Fruit fly (Drosophila melanogaster) whole organism, embryonic: ENCODE data around the gene CG1927.
A peak's percentile ranks its signal among the peaks of the same experiment; 100 is the strongest.

ENCODE experiments used
- Atf6 ChIP-seq: fragments of 200-800 bp; sonication (Bioruptor generic); IDR thresholded peaks from 2 replicates; pipeline ENCODE4 v1.3.6; 2022; ENCODE audit warnings: missing biosample characterization, missing genetic modification characterization
- Blimp-1 ChIP-seq: fragments of 200-800 bp; sonication (Bioruptor generic); optimal IDR thresholded peaks from 3 replicates; lab custom pipeline; 2018; ENCODE audit warnings: missing biosample characterization, missing genetic modification characterization, mild to moderate bottlenecking, moderate library complexity, missing genetic modification reagents
- CG11247 ChIP-seq: fragments of 200-800 bp; sonication (Bioruptor generic); IDR thresholded peaks from 2 replicates; pipeline ENCODE4 v1.3.6; 2022; ENCODE audit warnings: missing biosample characterization, missing genetic modification characterization
- CG11456 ChIP-seq: fragments of 200-800 bp; sonication (Bioruptor generic); IDR thresholded peaks from 3 replicates; pipeline ENCODE4 v1.3.6; 2022; ENCODE audit warnings: missing biosample characterization, missing genetic modification characterization
- CG15011 ChIP-seq: fragments of 200-800 bp; sonication (Bioruptor generic); optimal IDR thresholded peaks from 3 replicates; lab custom pipeline; 2018; ENCODE audit warnings: missing biosample characterization, mild to moderate bottlenecking, missing genetic modification characterization
- CG18599 ChIP-seq: fragments of 200-800 bp; sonication (Bioruptor generic); optimal IDR thresholded peaks from 3 replicates; lab custom pipeline; 2017; ENCODE audit warnings: missing biosample characterization, missing genetic modification characterization, mild to moderate bottlenecking, moderate library complexity, missing genetic modification reagents
- CG18764 ChIP-seq: fragments of 200-800 bp; sonication (Bioruptor generic); optimal IDR thresholded peaks from 3 replicates; lab custom pipeline; 2016; ENCODE audit warnings: missing biosample characterization, missing genetic modification characterization
- CG2889 ChIP-seq: fragments of 200-800 bp; sonication (Bioruptor generic); IDR thresholded peaks from 3 replicates; pipeline ENCODE4 v1.3.6; 2022; ENCODE audit warnings: missing biosample characterization, missing genetic modification characterization
- CG30403 ChIP-seq: fragments of 200-800 bp; sonication (Bioruptor generic); optimal IDR thresholded peaks from 3 replicates; lab custom pipeline; 2016; ENCODE audit warnings: missing biosample characterization, missing genetic modification characterization
- CG42726 ChIP-seq: fragments of 200-800 bp; sonication (Bioruptor generic); IDR thresholded peaks from 2 replicates; pipeline ENCODE4 v1.3.6; 2022; ENCODE audit warnings: missing biosample characterization, missing genetic modification characterization; ENCODE audit not compliant: partially characterized antibody
- CG4328 ChIP-seq: fragments of 200-800 bp; sonication (Bioruptor generic); optimal IDR thresholded peaks from 3 replicates; lab custom pipeline; 2017; ENCODE audit warnings: missing biosample characterization, missing genetic modification reagents, missing genetic modification characterization
- CG4730 ChIP-seq: fragments of 200-800 bp; sonication (Bioruptor generic); IDR thresholded peaks from 2 replicates; pipeline ENCODE4 v1.3.6; 2022; ENCODE audit warnings: missing biosample characterization, missing genetic modification characterization
- CG7745 ChIP-seq: fragments of 200-800 bp; sonication (Bioruptor generic); optimal IDR thresholded peaks from 2 replicates; lab custom pipeline; 2018; ENCODE audit warnings: missing biosample characterization, mild to moderate bottlenecking, missing genetic modification characterization, moderate library complexity
- CG8281 ChIP-seq: fragments of 200-800 bp; sonication (Bioruptor generic); optimal IDR thresholded peaks from 2 replicates; lab custom pipeline; 2018; ENCODE audit warnings: missing biosample characterization, mild to moderate bottlenecking, missing genetic modification characterization, moderate library complexity
- CG8359 ChIP-seq: fragments of 200-800 bp; sonication (Bioruptor generic); optimal IDR thresholded peaks from 2 replicates; lab custom pipeline; 2017; ENCODE audit warnings: missing biosample characterization, mild to moderate bottlenecking, missing genetic modification characterization, borderline replicate concordance
- D19A ChIP-seq: fragments of 200-800 bp; optimal IDR thresholded peaks from 3 replicates; lab custom pipeline; 2019; ENCODE audit warnings: missing biosample characterization, mild to moderate bottlenecking, missing genetic modification characterization, moderate library complexity
- E2f1 ChIP-seq: fragments of 200-800 bp; sonication (Bioruptor generic); IDR thresholded peaks from 2 replicates; pipeline ENCODE4 v1.3.6; 2022; ENCODE audit warnings: missing biosample characterization, missing genetic modification characterization
- H2.0 ChIP-seq: fragments of 200-800 bp; sonication (Bioruptor generic); IDR thresholded peaks from 2 replicates; pipeline ENCODE4 v1.3.6; 2022; ENCODE audit warnings: missing biosample characterization, missing genetic modification characterization
- HLH3B ChIP-seq: fragments of 200-800 bp; sonication (Bioruptor generic); IDR thresholded peaks from 2 replicates; pipeline ENCODE4 v1.3.6; 2022; ENCODE audit warnings: missing biosample characterization, missing genetic modification characterization
- Hmx ChIP-seq: fragments of 200-800 bp; sonication (Bioruptor generic); optimal IDR thresholded peaks from 2 replicates; lab custom pipeline; 2016; ENCODE audit warnings: missing biosample characterization, missing genetic modification characterization
- MESR4 ChIP-seq: fragments of 200-800 bp; sonication (Bioruptor generic); optimal IDR thresholded peaks from 2 replicates; lab custom pipeline; 2018; ENCODE audit warnings: missing biosample characterization, mild to moderate bottlenecking, missing genetic modification characterization, moderate library complexity
- Med ChIP-seq: fragments of 200-800 bp; sonication (Bioruptor generic); peaks from one replicate; lab custom pipeline; 2016; ENCODE audit warnings: missing biosample characterization, missing genetic modification characterization, mild to moderate bottlenecking, inconsistent platforms, moderate library complexity
- Mrtf ChIP-seq: fragments of 200-800 bp; sonication (Bioruptor generic); IDR thresholded peaks from 3 replicates; pipeline ENCODE4 v1.3.6; 2022; ENCODE audit warnings: missing biosample characterization, missing genetic modification characterization
- Neu2 ChIP-seq: fragments of 200-800 bp; sonication (Bioruptor generic); optimal IDR thresholded peaks from 3 replicates; lab custom pipeline; 2016; ENCODE audit warnings: missing biosample characterization, missing genetic modification characterization, borderline replicate concordance
- Optix ChIP-seq: fragments of 200-800 bp; sonication (Bioruptor generic); IDR thresholded peaks from 3 replicates; pipeline ENCODE4 v1.3.6; 2022; ENCODE audit warnings: missing biosample characterization, missing genetic modification characterization
- PHDP ChIP-seq: fragments of 200-800 bp; sonication (Bioruptor generic); optimal IDR thresholded peaks from 3 replicates; lab custom pipeline; 2018; ENCODE audit warnings: missing biosample characterization, mild to moderate bottlenecking, missing genetic modification characterization, moderate library complexity
- Pdp1 ChIP-seq, 2 experiments: fragments of 200-800 bp; sonication (Bioruptor generic); optimal IDR thresholded peaks; 3 replicates each; lab custom pipeline; 2016; ENCODE audit warnings: missing biosample characterization in 2 of 2, missing genetic modification characterization in 2 of 2, mild to moderate bottlenecking in 1 of 2, moderate library complexity in 1 of 2
- Side ChIP-seq: fragments of 200-800 bp; sonication (Bioruptor generic); optimal IDR thresholded peaks from 2 replicates; lab custom pipeline; 2016; ENCODE audit warnings: missing biosample characterization, missing genetic modification characterization
- Spps ChIP-seq: fragments of 200-800 bp; sonication (Bioruptor generic); optimal IDR thresholded peaks from 2 replicates; lab custom pipeline; 2018; ENCODE audit warnings: missing biosample characterization, mild to moderate bottlenecking, missing genetic modification characterization
- cad ChIP-seq: fragments of >200 bp; optimal IDR thresholded peaks from 2 replicates; lab custom pipeline; 2017; ENCODE audit warnings: missing biosample characterization, missing genetic modification characterization
- crp ChIP-seq, 2 experiments: fragments of 200-800 bp; sonication (Bioruptor generic); optimal IDR thresholded peaks; 2 replicates in 1 of 2; 3 replicates in 1 of 2; lab custom pipeline; 2017; ENCODE audit warnings: missing biosample characterization in 2 of 2, missing genetic modification characterization in 2 of 2, mild to moderate bottlenecking in 1 of 2, moderate library complexity in 1 of 2
- dm ChIP-seq: fragments of 200-800 bp; sonication (Bioruptor generic); optimal IDR thresholded peaks from 3 replicates; lab custom pipeline; 2016; ENCODE audit warnings: missing biosample characterization, missing genetic modification characterization
- dysf ChIP-seq: fragments of 200-800 bp; sonication (Bioruptor generic); IDR thresholded peaks from 3 replicates; pipeline ENCODE4 v1.3.6; 2022; ENCODE audit warnings: missing biosample characterization, missing genetic modification characterization
- eyg ChIP-seq: fragments of 200-800 bp; sonication (Bioruptor generic); optimal IDR thresholded peaks from 3 replicates; lab custom pipeline; 2016; ENCODE audit warnings: missing biosample characterization, missing genetic modification characterization
- fd102C ChIP-seq: fragments of 200-800 bp; sonication (Bioruptor generic); optimal IDR thresholded peaks from 2 replicates; lab custom pipeline; 2018; ENCODE audit warnings: missing biosample characterization, mild to moderate bottlenecking, missing genetic modification characterization, moderate library complexity
- ftz-f1 ChIP-seq: fragments of 200-800 bp; sonication (Bioruptor generic); optimal IDR thresholded peaks from 2 replicates; lab custom pipeline; 2016; ENCODE audit warnings: missing biosample characterization, missing genetic modification characterization
- gsb-n ChIP-seq: fragments of 200-800 bp; sonication (Bioruptor generic); optimal IDR thresholded peaks from 3 replicates; lab custom pipeline; 2018; ENCODE audit warnings: missing biosample characterization, mild to moderate bottlenecking, missing genetic modification characterization
- hb ChIP-seq: fragments of 200-800 bp; sonication (Bioruptor generic); IDR thresholded peaks from 3 replicates; pipeline ENCODE4 v1.3.6; 2022; ENCODE audit warnings: missing biosample characterization, missing genetic modification characterization; ENCODE audit not compliant: partially characterized antibody
- ind ChIP-seq: fragments of 200-800 bp; sonication (Bioruptor generic); optimal IDR thresholded peaks from 3 replicates; lab custom pipeline; 2016; ENCODE audit warnings: missing biosample characterization, missing genetic modification characterization
- ken ChIP-seq: fragments of 200-800 bp; sonication (Bioruptor generic); IDR thresholded peaks from 3 replicates; pipeline ENCODE4 v1.3.6; 2022; ENCODE audit warnings: missing biosample characterization, missing genetic modification characterization
- kni ChIP-seq: fragments of 200-800 bp; sonication (Bioruptor generic); optimal IDR thresholded peaks from 3 replicates; lab custom pipeline; 2017; ENCODE audit warnings: mild to moderate bottlenecking, missing biosample characterization, missing genetic modification reagents, missing genetic modification characterization
- lmd ChIP-seq: fragments of 200-800 bp; sonication (Bioruptor generic); IDR thresholded peaks from 2 replicates; pipeline ENCODE4 v1.3.6; 2022; ENCODE audit warnings: missing biosample characterization, missing genetic modification characterization
- lola ChIP-seq, 3 experiments: fragments of >200 bp in 2 of 3; fragments of 200-800 bp in 1 of 3; sonication (Bioruptor generic) in 1 of 3; optimal IDR thresholded peaks; 2 replicates each; lab custom pipeline; 2017 to 2019; ENCODE audit warnings: missing biosample characterization in 3 of 3, missing genetic modification characterization in 3 of 3, mild to moderate bottlenecking in 1 of 3, moderate library complexity in 1 of 3
- mirr ChIP-seq: fragments of 200-800 bp; sonication (Bioruptor generic); optimal IDR thresholded peaks from 3 replicates; lab custom pipeline; 2018; ENCODE audit warnings: missing biosample characterization, mild to moderate bottlenecking, missing genetic modification characterization
- nau ChIP-seq: fragments of 200-800 bp; sonication (Bioruptor generic); optimal IDR thresholded peaks from 3 replicates; lab custom pipeline; 2017; ENCODE audit warnings: missing biosample characterization, mild to moderate bottlenecking, missing genetic modification characterization, missing genetic modification reagents
- phol ChIP-seq: fragments of 200-800 bp; sonication (Bioruptor generic); optimal IDR thresholded peaks from 3 replicates; lab custom pipeline; 2018; ENCODE audit warnings: missing biosample characterization, mild to moderate bottlenecking, missing genetic modification characterization, moderate library complexity
- pros ChIP-seq: fragments of 200-800 bp; sonication (Bioruptor generic); optimal IDR thresholded peaks from 3 replicates; lab custom pipeline; 2019; ENCODE audit warnings: missing biosample characterization, mild to moderate bottlenecking, missing genetic modification characterization, moderate library complexity
- psq ChIP-seq: fragments of 200-800 bp; sonication (Bioruptor generic); optimal IDR thresholded peaks from 2 replicates; lab custom pipeline; 2017; ENCODE audit warnings: missing biosample characterization, missing genetic modification characterization
- vvl ChIP-seq: fragments of 200-800 bp; sonication (Bioruptor generic); IDR thresholded peaks from 2 replicates; pipeline ENCODE4 v1.3.6; 2022; ENCODE audit warnings: missing biosample characterization, missing genetic modification characterization
- wor ChIP-seq: fragments of 200-800 bp; sonication (Bioruptor generic); IDR thresholded peaks from 2 replicates; pipeline ENCODE4 v1.3.6; 2022; ENCODE audit warnings: missing biosample characterization, missing genetic modification characterization

CG1927 gene

DNA sequence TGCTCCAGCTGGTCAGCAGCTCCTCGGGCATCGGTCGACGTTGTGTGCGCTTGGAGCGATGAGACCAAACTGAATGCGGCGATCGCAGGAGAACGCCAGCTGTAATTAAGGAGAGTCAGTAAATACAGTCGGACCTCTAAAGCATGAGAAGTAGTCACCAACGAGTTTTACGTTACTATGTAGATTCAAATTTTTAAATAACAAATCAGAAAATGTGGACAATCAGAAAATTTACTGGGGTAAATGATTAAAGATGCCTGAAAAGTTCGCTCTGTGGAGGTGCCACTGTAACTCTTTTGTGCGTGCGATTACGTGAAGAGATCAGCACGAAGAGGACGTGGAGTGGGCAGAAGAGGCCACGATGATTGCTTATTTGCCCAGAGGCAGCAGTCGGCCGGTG is 6.9 kb downstream of the CG1927 start, which contains the start of gene SCOT (continued):
- TF ChIP-seq eyg (GFP tag; lab: Kevin White, UChicago) (peak; percentile 50), CG7745 (tag; lab: Kevin White, UChicago) (no peak), dysf (GFP tag; lab: Robert Waterston, UW) (peak; percentile 87), CG8281 (no peak), wor (GFP tag; lab: Robert Waterston, UW) (peak; percentile 75), MESR4 (GFP tag; lab: Kevin White, UChicago) (no peak), gsb-n (tag; lab: Kevin White, UChicago) (no peak), PHDP (tag; lab: Kevin White, UChicago) (no peak), CG11247 (GFP tag; lab: Robert Waterston, UW) (peak; percentile 69), Pdp1 (GFP tag; optimal IDR thresholded peaks at IDR 0.05; lab: Kevin White, UChicago) (peak in 1 of 2 experiments; percentile 48), CG2889 (peak; percentile 50; the same call in 1 of the 3 replicates), Blimp-1 (GFP tag; lab: Kevin White, UChicago) (no peak), Hmx (GFP tag; lab: Kevin White, UChicago) (no peak), psq (GFP tag; lab: Kevin White, UChicago) (no peak), CG11456 (GFP tag; lab: Robert Waterston, UW) (peak; percentile 77), kni (GFP tag; lab: Kevin White, UChicago) (no peak), Neu2 (GFP tag; lab: Kevin White, UChicago) (no peak), CG15011 (GFP tag; lab: Kevin White, UChicago) (no peak), lmd (GFP tag; lab: Robert Waterston, UW) (peak; percentile 82), hb (GFP tag; lab: Robert Waterston, UW) (no peak), E2f1 (GFP tag; lab: Robert Waterston, UW) (peak; percentile 73), fd102C (GFP tag; lab: Kevin White, UChicago) (no peak), vvl (peak; percentile 91), cad (no peak), mirr (no peak), Med (peak; percentile 91), nau (no peak), CG18764 (peak; percentile 12), lola (GFP tag; optimal IDR thresholded peaks at IDR 0.05; lab: Kevin White, UChicago) (no peak), Mrtf (GFP tag; lab: Robert Waterston, UW) (peak; percentile 66; the same call in 1 of the 3 replicates), crp (GFP tag; optimal IDR thresholded peaks at IDR 0.05; lab: Kevin White, UChicago) (no peak), HLH3B (GFP tag; lab: Robert Waterston, UW) (peak; percentile 80), Spps (tag; lab: Kevin White, UChicago) (no peak), pros (GFP tag; lab: Kevin White, UChicago) (no peak), CG4730 (GFP tag; lab: Robert Waterston, UW) (peak; percentile 72), ken (GFP tag; lab: Robert Waterston, UW) (peak; percentile 72; the same call in 2 of the 3 replicates), CG18599 (no peak), ftz-f1 (GFP tag; lab: Kevin White, UChicago) (no peak), CG42726 (no peak), phol (peak; percentile 52), dm (GFP tag; lab: Kevin White, UChicago) (peak; percentile 38), H2.0 (peak; percentile 87), Optix (GFP tag; lab: Robert Waterston, UW) (peak; percentile 81), ind (peak; percentile 66), CG8359 (no peak), CG30403 (GFP tag; lab: Kevin White, UChicago) (no peak), CG4328 (GFP tag; lab: Kevin White, UChicago) (no peak), Atf6 (GFP tag; lab: Robert Waterston, UW) (peak; percentile 72; the same call in 1 of the 2 replicates), Side (GFP tag; lab: Kevin White, UChicago) (peak; percentile 43), D19A (tag; lab: Kevin White, UChicago) (no peak)
